Fruit fly (Drosophila melanogaster) whole organism, embryonic: ENCODE data around the gene Gale.
A peak's percentile ranks its signal among the peaks of the same experiment; 100 is the strongest.

Experiments
- B-H1 ChIP-seq: fragments of 200-800 bp; sonication (Bioruptor generic); IDR thresholded peaks from 3 replicates; pipeline ENCODE4 v1.3.6; 2022; ENCODE audit warnings: missing biosample characterization, missing genetic modification characterization
- CG10979 ChIP-seq: fragments of 200-800 bp; sonication (Bioruptor generic); optimal IDR thresholded peaks from 2 replicates; lab custom pipeline; 2018; ENCODE audit warnings: missing biosample characterization, mild to moderate bottlenecking, missing genetic modification characterization, moderate library complexity
- CG12155 ChIP-seq: fragments of 200-800 bp; sonication (Bioruptor generic); optimal IDR thresholded peaks from 3 replicates; lab custom pipeline; 2016; ENCODE audit warnings: missing biosample characterization, missing genetic modification characterization
- CG12236 ChIP-seq: fragments of 200-800 bp; sonication (Bioruptor generic); optimal IDR thresholded peaks from 2 replicates; lab custom pipeline; 2016; ENCODE audit warnings: missing biosample characterization, missing genetic modification characterization
- CG1233 ChIP-seq: fragments of 200-800 bp; sonication (Bioruptor generic); optimal IDR thresholded peaks from 4 replicates; lab custom pipeline; 2018; ENCODE audit warnings: missing biosample characterization, mild to moderate bottlenecking, missing genetic modification characterization
- CG12659 ChIP-seq: fragments of 200-800 bp; sonication (Bioruptor generic); optimal IDR thresholded peaks from 3 replicates; lab custom pipeline; 2017; ENCODE audit warnings: mild to moderate bottlenecking, missing biosample characterization, missing genetic modification reagents, missing genetic modification characterization
- CG1603 ChIP-seq: fragments of 200-800 bp; sonication (Bioruptor generic); optimal IDR thresholded peaks from 2 replicates; lab custom pipeline; 2019; ENCODE audit warnings: missing biosample characterization, mild to moderate bottlenecking, missing genetic modification characterization, moderate library complexity
- CG17568 ChIP-seq: fragments of 200-800 bp; sonication (Bioruptor generic); optimal IDR thresholded peaks from 2 replicates; lab custom pipeline; 2018; ENCODE audit warnings: missing biosample characterization, mild to moderate bottlenecking, missing genetic modification characterization, moderate library complexity
- CG18476 ChIP-seq: fragments of 200-800 bp; sonication (Bioruptor generic); optimal IDR thresholded peaks from 2 replicates; lab custom pipeline; 2016; ENCODE audit warnings: missing biosample characterization, mild to moderate bottlenecking, missing genetic modification characterization
- CG18764 ChIP-seq: fragments of 200-800 bp; sonication (Bioruptor generic); optimal IDR thresholded peaks from 3 replicates; lab custom pipeline; 2016; ENCODE audit warnings: missing biosample characterization, missing genetic modification characterization
- CG31224 ChIP-seq: fragments of 200-800 bp; sonication (Bioruptor generic); IDR thresholded peaks from 2 replicates; pipeline ENCODE4 v1.3.6; 2022; ENCODE audit warnings: missing biosample characterization, missing genetic modification characterization
- CG31441 ChIP-seq: fragments of 200-800 bp; sonication (Bioruptor generic); IDR thresholded peaks from 2 replicates; pipeline ENCODE4 v1.3.6; 2022; ENCODE audit warnings: missing biosample characterization, missing genetic modification characterization
- CG3995 ChIP-seq: fragments of 200-800 bp; sonication (Bioruptor generic); optimal IDR thresholded peaks from 3 replicates; lab custom pipeline; 2016; ENCODE audit warnings: missing biosample characterization, missing genetic modification characterization
- CG4282 ChIP-seq: fragments of 200-800 bp; sonication (Bioruptor generic); optimal IDR thresholded peaks from 2 replicates; lab custom pipeline; 2016; ENCODE audit warnings: missing biosample characterization, missing genetic modification characterization
- CG6654 ChIP-seq: fragments of 200-800 bp; sonication (Bioruptor generic); optimal IDR thresholded peaks from 2 replicates; lab custom pipeline; 2017; ENCODE audit warnings: missing biosample characterization, mild to moderate bottlenecking, missing genetic modification characterization
- CG7745 ChIP-seq: fragments of 200-800 bp; sonication (Bioruptor generic); optimal IDR thresholded peaks from 2 replicates; lab custom pipeline; 2018; ENCODE audit warnings: missing biosample characterization, mild to moderate bottlenecking, missing genetic modification characterization, moderate library complexity
- CG7786 ChIP-seq: fragments of 200-800 bp; sonication (Bioruptor generic); optimal IDR thresholded peaks from 2 replicates; lab custom pipeline; 2016; ENCODE audit warnings: missing biosample characterization, missing genetic modification characterization
- CG8281 ChIP-seq: fragments of 200-800 bp; sonication (Bioruptor generic); optimal IDR thresholded peaks from 2 replicates; lab custom pipeline; 2018; ENCODE audit warnings: missing biosample characterization, mild to moderate bottlenecking, missing genetic modification characterization, moderate library complexity
- CG8359 ChIP-seq: fragments of 200-800 bp; sonication (Bioruptor generic); optimal IDR thresholded peaks from 2 replicates; lab custom pipeline; 2017; ENCODE audit warnings: missing biosample characterization, mild to moderate bottlenecking, missing genetic modification characterization, borderline replicate concordance
- Dll ChIP-seq: fragments of 200-800 bp; sonication (Bioruptor generic); IDR thresholded peaks from 4 replicates; pipeline ENCODE4 v1.3.6; 2022; ENCODE audit warnings: missing biosample characterization, missing genetic modification characterization; ENCODE audit not compliant: partially characterized antibody
- Drgx ChIP-seq: fragments of 200-800 bp; sonication (Bioruptor generic); IDR thresholded peaks from 2 replicates; pipeline ENCODE4 v1.3.6; 2022; ENCODE audit warnings: missing biosample characterization, missing genetic modification characterization
- Ets65A ChIP-seq: fragments of 200-800 bp; sonication (Bioruptor generic); peaks from one replicate; lab custom pipeline; 2016; ENCODE audit warnings: missing biosample characterization, missing genetic modification characterization
- HmgD ChIP-seq: fragments of 200-800 bp; sonication (Bioruptor generic); optimal IDR thresholded peaks from 3 replicates; lab custom pipeline; 2016; ENCODE audit warnings: missing biosample characterization, missing genetic modification characterization
- Hr3 ChIP-seq: fragments of 200-800 bp; sonication (Bioruptor generic); optimal IDR thresholded peaks from 3 replicates; lab custom pipeline; 2016; ENCODE audit warnings: missing biosample characterization, missing genetic modification characterization
- Kr ChIP-seq: fragments of 200-800 bp; sonication (Bioruptor generic); optimal IDR thresholded peaks from 2 replicates; lab custom pipeline; 2017; ENCODE audit warnings: missing biosample characterization, mild to moderate bottlenecking, missing genetic modification characterization
- NfI ChIP-seq: fragments of 200-800 bp; sonication (Bioruptor generic); optimal IDR thresholded peaks from 3 replicates; lab custom pipeline; 2018; ENCODE audit warnings: missing biosample characterization, mild to moderate bottlenecking, missing genetic modification characterization, moderate library complexity
- Opbp ChIP-seq: fragments of 200-800 bp; sonication (Bioruptor generic); IDR thresholded peaks from 3 replicates; pipeline ENCODE4 v1.3.6; 2022; ENCODE audit warnings: missing biosample characterization, missing genetic modification characterization; ENCODE audit not compliant: partially characterized antibody
- PHDP ChIP-seq: fragments of 200-800 bp; sonication (Bioruptor generic); optimal IDR thresholded peaks from 3 replicates; lab custom pipeline; 2018; ENCODE audit warnings: missing biosample characterization, mild to moderate bottlenecking, missing genetic modification characterization, moderate library complexity
- Sry-β ChIP-seq: fragments of 200-800 bp; sonication (Bioruptor generic); optimal IDR thresholded peaks from 2 replicates; lab custom pipeline; 2018; ENCODE audit warnings: missing biosample characterization, mild to moderate bottlenecking, missing genetic modification characterization, moderate library complexity
- YL-1 ChIP-seq: fragments of 200-800 bp; sonication (Bioruptor generic); optimal IDR thresholded peaks from 3 replicates; lab custom pipeline; 2017; ENCODE audit warnings: missing biosample characterization, mild to moderate bottlenecking, missing genetic modification characterization
- ara ChIP-seq: fragments of 200-800 bp; sonication (Bioruptor generic); IDR thresholded peaks from 2 replicates; pipeline ENCODE4 v1.3.6; 2022; ENCODE audit warnings: missing biosample characterization, missing genetic modification characterization
- chn ChIP-seq: fragments of 200-800 bp; sonication (Bioruptor generic); optimal IDR thresholded peaks from 2 replicates; lab custom pipeline; 2016; ENCODE audit warnings: missing biosample characterization, missing genetic modification characterization
- corto ChIP-seq: fragments of 200-800 bp; sonication (Bioruptor generic); optimal IDR thresholded peaks from 2 replicates; lab custom pipeline; 2016; ENCODE audit warnings: missing biosample characterization, mild to moderate bottlenecking, missing genetic modification characterization, moderate library complexity
- croc ChIP-seq: fragments of 200-800 bp; sonication (Bioruptor generic); conservative IDR thresholded peaks from 3 replicates; pipeline ENCODE4 v1.3.6; 2022; ENCODE audit warnings: missing biosample characterization, missing genetic modification characterization
- ems ChIP-seq: fragments of 200-800 bp; sonication (Bioruptor generic); optimal IDR thresholded peaks from 3 replicates; lab custom pipeline; 2016; ENCODE audit warnings: missing biosample characterization, missing genetic modification characterization
- eve ChIP-seq, 2 experiments: fragments of >200 bp; optimal IDR thresholded peaks; 2 replicates each; lab custom pipeline; 2017; ENCODE audit warnings: missing biosample characterization in 2 of 2, missing genetic modification characterization in 2 of 2
- gsb ChIP-seq: fragments of 200-800 bp; sonication (Bioruptor generic); IDR thresholded peaks from 2 replicates; pipeline ENCODE4 v1.3.6; 2022; ENCODE audit warnings: missing biosample characterization, missing genetic modification characterization
- mam ChIP-seq: fragments of 200-800 bp; sonication (Bioruptor generic); optimal IDR thresholded peaks from 3 replicates; lab custom pipeline; 2016; ENCODE audit warnings: missing biosample characterization, missing genetic modification characterization
- mirr ChIP-seq: fragments of 200-800 bp; sonication (Bioruptor generic); optimal IDR thresholded peaks from 3 replicates; lab custom pipeline; 2018; ENCODE audit warnings: missing biosample characterization, mild to moderate bottlenecking, missing genetic modification characterization
- pan ChIP-seq, 4 experiments: fragments of >200 bp in 3 of 4; fragments of 200-800 bp in 1 of 4; sonication (Bioruptor generic) in 1 of 4; optimal IDR thresholded peaks in 3 of 4; IDR thresholded peaks in 1 of 4; 2 replicates each; pipeline versions ENCODE4 v1.3.6 to Lab custom; 2017 to 2022; ENCODE audit warnings: missing biosample characterization in 2 of 4, missing genetic modification characterization in 2 of 4, mixed read lengths in 1 of 4
- sens-2 ChIP-seq: fragments of 200-800 bp; sonication (Bioruptor generic); IDR thresholded peaks from 2 replicates; pipeline ENCODE4 v1.3.6; 2022; ENCODE audit warnings: missing biosample characterization, missing genetic modification characterization
- sima ChIP-seq: fragments of 200-800 bp; sonication (Bioruptor generic); optimal IDR thresholded peaks from 2 replicates; lab custom pipeline; 2016; ENCODE audit warnings: missing biosample characterization, missing genetic modification characterization
- sob ChIP-seq: fragments of 200-800 bp; sonication (Bioruptor generic); IDR thresholded peaks from 2 replicates; pipeline ENCODE4 v1.3.6; 2022; ENCODE audit warnings: missing biosample characterization, missing genetic modification characterization
- tin ChIP-seq: fragments of 200-800 bp; sonication (Bioruptor generic); optimal IDR thresholded peaks from 3 replicates; lab custom pipeline; 2016; ENCODE audit warnings: missing biosample characterization, missing genetic modification characterization
- ttk ChIP-seq: fragments of 200-800 bp; sonication (Bioruptor generic); IDR thresholded peaks from 2 replicates; pipeline ENCODE4 v2.1.2; 2022; ENCODE audit warnings: missing biosample characterization, missing genetic modification characterization
- tup ChIP-seq: fragments of 200-800 bp; sonication (Bioruptor generic); optimal IDR thresholded peaks from 2 replicates; lab custom pipeline; 2016; ENCODE audit warnings: missing biosample characterization, mild to moderate bottlenecking, missing genetic modification characterization, moderate library complexity
- unc-4 ChIP-seq: fragments of 200-800 bp; sonication (Bioruptor generic); IDR thresholded peaks from 2 replicates; pipeline ENCODE4 v1.3.6; 2022; ENCODE audit warnings: missing biosample characterization, missing genetic modification characterization; ENCODE audit not compliant: partially characterized antibody
- vvl ChIP-seq: fragments of 200-800 bp; sonication (Bioruptor generic); IDR thresholded peaks from 2 replicates; pipeline ENCODE4 v1.3.6; 2022; ENCODE audit warnings: missing biosample characterization, missing genetic modification characterization
- wdn ChIP-seq: fragments of 200-800 bp; sonication (Bioruptor generic); IDR thresholded peaks from 2 replicates; pipeline ENCODE4 v1.3.6; 2022; ENCODE audit warnings: missing biosample characterization, missing genetic modification characterization
- yki ChIP-seq: fragments of >200 bp; optimal IDR thresholded peaks from 3 replicates; lab custom pipeline; 2018

Gale gene

DNA sequence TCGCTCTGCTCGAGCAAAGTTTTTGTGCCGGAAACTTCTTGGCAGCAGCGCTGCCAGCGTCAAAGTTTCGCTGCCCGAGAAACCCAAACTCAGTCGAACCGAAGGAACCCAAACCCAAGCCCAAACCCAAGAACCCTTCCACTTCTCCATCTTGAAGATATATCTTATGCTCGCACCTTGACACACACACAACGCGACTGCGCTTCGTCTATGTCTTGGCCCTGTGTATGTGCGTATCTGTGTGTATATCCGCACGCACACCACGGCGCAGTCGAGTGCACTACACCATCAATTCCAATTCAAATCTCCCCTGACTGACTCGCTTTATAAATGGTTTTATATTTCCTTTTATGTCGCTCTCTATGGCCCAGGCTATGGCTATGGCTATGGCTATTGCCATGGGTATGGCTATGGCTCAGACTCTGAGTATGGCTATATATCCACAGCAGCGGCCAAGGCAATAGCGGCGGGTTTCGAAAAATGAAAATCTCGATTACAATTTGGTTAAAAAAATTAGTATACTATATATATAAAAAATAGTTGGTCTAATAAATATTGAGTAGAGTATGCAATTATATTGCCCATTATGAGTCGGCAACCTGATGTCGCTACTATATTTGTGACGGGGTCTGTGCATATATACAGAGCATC is 48.2 kb downstream of the Gale start (continued):
- TF ChIP-seq Opbp (GFP tag; lab: Robert Waterston, UW) (no peak), ems (GFP tag; lab: Kevin White, UChicago) (peak; percentile 92), Ets65A (peak; percentile 90), YL-1 (GFP tag; lab: Kevin White, UChicago) (peak; percentile 90), corto (peak; percentile 88), Drgx (GFP tag; lab: Robert Waterston, UW) (peak; percentile 95), ara (GFP tag; lab: Robert Waterston, UW) (peak; percentile 97), Kr (GFP tag; lab: Kevin White, UChicago) (peak; percentile 89), HmgD (GFP tag; lab: Kevin White, UChicago) (no peak), Sry-β (peak; percentile 73), croc (GFP tag; lab: Robert Waterston, UW) (peak; percentile 95), CG1603 (tag; lab: Kevin White, UChicago) (peak; percentile 80), CG12659 (GFP tag; lab: Kevin White, UChicago) (peak; percentile 96), CG7745 (tag; lab: Kevin White, UChicago) (peak; percentile 78), CG4282 (GFP tag; lab: Kevin White, UChicago) (no peak), mam (GFP tag; lab: Kevin White, UChicago) (peak; percentile 51), ttk (GFP tag; lab: Robert Waterston, UW) (peak; percentile 95), sens-2 (GFP tag; lab: Robert Waterston, UW) (peak; percentile 89), pan (optimal IDR thresholded peaks at IDR 0.05; lab: Kevin White, UChicago) (no peak), pan (GFP tag; optimal IDR thresholded peaks at IDR 0.05 in 1 of 2, IDR thresholded peaks at IDR 0.05 in 1 of 2) (peak in 1 of 2 experiments; percentile 96), CG31441 (GFP tag; lab: Robert Waterston, UW) (peak; percentile 99), CG7786 (GFP tag; lab: Kevin White, UChicago) (peak; percentile 39), gsb (GFP tag; lab: Robert Waterston, UW) (peak; percentile 92), CG31224 (peak; percentile 90), sob (GFP tag; lab: Robert Waterston, UW) (peak; percentile 95), CG8359 (GFP tag; lab: Kevin White, UChicago) (peak; percentile 91), CG1233 (GFP tag; lab: Kevin White, UChicago) (peak; percentile 97), eve (GFP tag; optimal IDR thresholded peaks at IDR 0.05; lab: Kevin White, UChicago) (no peak), B-H1 (peak; percentile 92), CG12236 (GFP tag; lab: Kevin White, UChicago) (peak; percentile 2), CG10979 (tag; lab: Kevin White, UChicago) (peak; percentile 98), CG18764 (GFP tag; lab: Kevin White, UChicago) (peak; percentile 87), Dll (GFP tag; lab: Robert Waterston, UW) (no peak), chn (peak; percentile 70), wdn (GFP tag; lab: Robert Waterston, UW) (peak; percentile 94), mirr (GFP tag; lab: Kevin White, UChicago) (peak; percentile 67), tin (GFP tag; lab: Kevin White, UChicago) (peak; percentile 96), sima (GFP tag; lab: Kevin White, UChicago) (peak; percentile 57), CG17568 (GFP tag; lab: Kevin White, UChicago) (peak; percentile 94), PHDP (tag; lab: Kevin White, UChicago) (peak; percentile 96), tup (GFP tag; lab: Kevin White, UChicago) (peak; percentile 81), CG12155 (peak; percentile 89), CG18476 (peak; percentile 88), NfI (peak; percentile 93), CG6654 (GFP tag; lab: Kevin White, UChicago) (peak; percentile 83), vvl (GFP tag; lab: Robert Waterston, UW) (peak; percentile 98), unc-4 (GFP tag; lab: Robert Waterston, UW) (no peak), CG3995 (GFP tag; lab: Kevin White, UChicago) (peak; percentile 45), Hr3 (GFP tag; lab: Kevin White, UChicago) (peak; percentile 93), CG8281 (tag; lab: Kevin White, UChicago) (peak; percentile 88), yki (lab: Kevin White, UChicago) (no peak)
